Worm (Caenorhabditis elegans) whole organism, late embryonic: ENCODE results near the gene ace-4.

ENCODE experiments used
- F13H6.1 ChIP-seq: sonication (generic microtip); optimal IDR thresholded peaks from 2 replicates; lab custom pipeline; 2016; ENCODE audit warnings: missing genetic modification characterization, missing compliant biosample characterization
- K09A11.1 ChIP-seq: sonication (generic microtip); optimal IDR thresholded peaks from 2 replicates; lab custom pipeline; 2017; ENCODE audit warnings: antibody characterized with exemption, mild to moderate bottlenecking, missing genetic modification characterization, missing compliant biosample characterization; ENCODE audit not compliant: insufficient read depth
- ama-1 ChIP-seq: fragments of 150-350 bp; optimal IDR thresholded peaks from 2 replicates; lab custom pipeline; 2014
- ceh-14 ChIP-seq: sonication (generic microtip); optimal IDR thresholded peaks from 2 replicates; lab custom pipeline; 2016; ENCODE audit warnings: missing genotype, missing genetic modification characterization, missing compliant biosample characterization
- ceh-18 ChIP-seq: sonication (generic microtip); optimal IDR thresholded peaks from 2 replicates; lab custom pipeline; 2016; ENCODE audit warnings: missing genetic modification characterization, missing compliant biosample characterization
- ceh-2 ChIP-seq: sonication (generic microtip); optimal IDR thresholded peaks from 2 replicates; lab custom pipeline; 2016; ENCODE audit warnings: missing genotype, missing genetic modification characterization, missing compliant biosample characterization
- ceh-22 ChIP-seq: sonication (generic microtip); optimal IDR thresholded peaks from 2 replicates; lab custom pipeline; 2017; ENCODE audit warnings: missing biosample characterization, missing genetic modification characterization
- ceh-30 ChIP-seq: fragments of 150-350 bp; optimal IDR thresholded peaks from 2 replicates; lab custom pipeline; 2014; ENCODE audit warnings: missing biosample characterization, missing genetic modification characterization
- ceh-31 ChIP-seq: sonication (generic microtip); optimal IDR thresholded peaks from 2 replicates; lab custom pipeline; 2016; ENCODE audit warnings: missing genetic modification characterization, missing compliant biosample characterization
- ceh-34 ChIP-seq: sonication (generic microtip); optimal IDR thresholded peaks from 2 replicates; lab custom pipeline; 2016; ENCODE audit warnings: mild to moderate bottlenecking, missing genetic modification characterization, missing compliant biosample characterization
- ceh-45 ChIP-seq: fragments of 200-800 bp; sonication (Bioruptor generic); IDR thresholded peaks from 2 replicates; pipeline ENCODE4 v1.3.6; 2022; ENCODE audit warnings: missing genetic modification reagents, missing genetic modification characterization, missing compliant biosample characterization
- ceh-48 ChIP-seq: sonication (generic microtip); optimal IDR thresholded peaks from 2 replicates; lab custom pipeline; 2016; ENCODE audit warnings: missing genetic modification characterization, inconsistent platforms, missing compliant biosample characterization
- ceh-6 ChIP-seq: fragments of 200-800 bp; sonication (Bioruptor generic); optimal IDR thresholded peaks from 2 replicates; lab custom pipeline; 2018; ENCODE audit warnings: mild to moderate bottlenecking, missing genetic modification characterization, missing compliant biosample characterization
- ceh-9 ChIP-seq: sonication (generic microtip); optimal IDR thresholded peaks from 2 replicates; lab custom pipeline; 2016; ENCODE audit warnings: mild to moderate bottlenecking, missing genetic modification characterization, inconsistent platforms, missing compliant biosample characterization
- ets-4 ChIP-seq: sonication (generic microtip); optimal IDR thresholded peaks from 2 replicates; lab custom pipeline; 2016; ENCODE audit warnings: missing genetic modification characterization, missing compliant biosample characterization
- fax-1 ChIP-seq: sonication (generic microtip); optimal IDR thresholded peaks from 2 replicates; lab custom pipeline; 2016; ENCODE audit warnings: missing genotype, missing genetic modification characterization, missing compliant biosample characterization
- gmeb-2 ChIP-seq: sonication (generic microtip); optimal IDR thresholded peaks from 2 replicates; lab custom pipeline; 2016; ENCODE audit warnings: missing genetic modification characterization, inconsistent platforms, missing compliant biosample characterization
- hlh-13 ChIP-seq: fragments of 200-800 bp; sonication (Bioruptor generic); optimal IDR thresholded peaks from 2 replicates; lab custom pipeline; 2018; ENCODE audit warnings: mild to moderate bottlenecking, missing genetic modification characterization, missing compliant biosample characterization
- hlh-15 ChIP-seq: sonication (generic microtip); optimal IDR thresholded peaks from 2 replicates; lab custom pipeline; 2016; ENCODE audit warnings: missing genetic modification characterization, missing compliant biosample characterization
- hlh-30 ChIP-seq: sonication (generic microtip); optimal IDR thresholded peaks from 2 replicates; lab custom pipeline; 2017; ENCODE audit warnings: antibody characterized with exemption, missing genetic modification characterization, missing compliant biosample characterization; ENCODE audit not compliant: insufficient read depth
- hlh-6 ChIP-seq: sonication (generic microtip); optimal IDR thresholded peaks from 2 replicates; lab custom pipeline; 2016; ENCODE audit warnings: missing genotype, missing genetic modification characterization, missing compliant biosample characterization
- lin-11 ChIP-seq: fragments of 200-800 bp; sonication (Bioruptor generic); optimal IDR thresholded peaks from 2 replicates; lab custom pipeline; 2018; ENCODE audit warnings: mild to moderate bottlenecking, missing genetic modification characterization, missing compliant biosample characterization
- mec-3 ChIP-seq: sonication (generic microtip); optimal IDR thresholded peaks from 2 replicates; lab custom pipeline; 2016; ENCODE audit warnings: borderline replicate concordance, missing genetic modification characterization, missing compliant biosample characterization
- nfya-1 ChIP-seq: sonication (generic microtip); optimal IDR thresholded peaks from 2 replicates; lab custom pipeline; 2017; ENCODE audit warnings: missing genetic modification characterization, mild to moderate bottlenecking, missing compliant biosample characterization, antibody characterized with exemption, moderate library complexity
- nhr-11 ChIP-seq: fragments of 150-350 bp; optimal IDR thresholded peaks from 2 replicates; lab custom pipeline; 2014; ENCODE audit warnings: missing biosample characterization, missing genetic modification characterization
- npax-4 ChIP-seq: sonication (generic microtip); optimal IDR thresholded peaks from 2 replicates; lab custom pipeline; 2016; ENCODE audit warnings: missing genetic modification characterization, missing compliant biosample characterization
- odd-2 ChIP-seq: sonication (generic microtip); optimal IDR thresholded peaks from 2 replicates; lab custom pipeline; 2017; ENCODE audit warnings: antibody characterized with exemption, mild to moderate bottlenecking, missing genetic modification characterization, missing compliant biosample characterization
- pag-3 ChIP-seq: sonication (generic microtip); optimal IDR thresholded peaks from 2 replicates; lab custom pipeline; 2016; ENCODE audit warnings: missing compliant biosample characterization, missing genetic modification characterization, borderline replicate concordance
- pat-9 ChIP-seq: fragments of 200-800 bp; sonication (Bioruptor generic); optimal IDR thresholded peaks from 2 replicates; lab custom pipeline; 2018; ENCODE audit warnings: mild to moderate bottlenecking, missing genetic modification characterization, moderate library complexity, missing compliant biosample characterization
- pax-1 ChIP-seq: fragments of 150-350 bp; optimal IDR thresholded peaks from 2 replicates; lab custom pipeline; 2014; ENCODE audit warnings: missing biosample characterization, missing genetic modification characterization
- pha-2 ChIP-seq: sonication (generic microtip); optimal IDR thresholded peaks from 2 replicates; lab custom pipeline; 2017; ENCODE audit warnings: mild to moderate bottlenecking, missing genetic modification characterization, missing compliant biosample characterization
- pha-4 ChIP-seq: fragments of 150-350 bp; optimal IDR thresholded peaks from 2 replicates; lab custom pipeline; 2018; ENCODE audit warnings: missing biosample characterization, missing genetic modification reagents, missing genetic modification characterization
- ref-2 ChIP-seq: sonication (generic microtip); optimal IDR thresholded peaks from 2 replicates; lab custom pipeline; 2016; ENCODE audit warnings: missing genetic modification characterization, missing compliant biosample characterization
- rnt-1 ChIP-seq: sonication (generic microtip); optimal IDR thresholded peaks from 2 replicates; lab custom pipeline; 2016; ENCODE audit warnings: missing genetic modification characterization, missing compliant biosample characterization
- sdc-2 ChIP-seq: sonication (generic microtip); optimal IDR thresholded peaks from 2 replicates; lab custom pipeline; 2016; ENCODE audit warnings: missing genotype, missing genetic modification characterization, missing compliant biosample characterization
- sox-2 ChIP-seq: fragments of 200-800 bp; sonication (Bioruptor generic); IDR thresholded peaks from 2 replicates; pipeline ENCODE4 v1.3.6; 2022; ENCODE audit warnings: missing genetic modification reagents, missing genetic modification characterization, missing compliant biosample characterization
- sox-4 ChIP-seq: sonication (generic microtip); optimal IDR thresholded peaks from 2 replicates; lab custom pipeline; 2017; ENCODE audit warnings: mild to moderate bottlenecking, missing genetic modification characterization, inconsistent platforms, missing compliant biosample characterization
- syd-9 ChIP-seq: sonication (generic microtip); optimal IDR thresholded peaks from 2 replicates; lab custom pipeline; 2016; ENCODE audit warnings: mild to moderate bottlenecking, missing genetic modification characterization, moderate library complexity, missing compliant biosample characterization
- tbx-2 ChIP-seq: sonication (generic microtip); optimal IDR thresholded peaks from 2 replicates; lab custom pipeline; 2016; ENCODE audit warnings: missing genetic modification characterization, missing compliant biosample characterization
- unc-55 ChIP-seq: sonication (generic microtip); optimal IDR thresholded peaks from 2 replicates; lab custom pipeline; 2017; ENCODE audit warnings: missing biosample characterization, missing genetic modification reagents, missing genetic modification characterization
- unc-86 ChIP-seq: sonication (generic microtip); optimal IDR thresholded peaks from 2 replicates; lab custom pipeline; 2016; ENCODE audit warnings: missing genetic modification characterization, missing compliant biosample characterization
- zip-5 ChIP-seq: sonication (generic microtip); optimal IDR thresholded peaks from 2 replicates; lab custom pipeline; 2016; ENCODE audit warnings: missing genetic modification characterization, missing compliant biosample characterization

ace-4 gene

ce11 chrII:14154357-14154756 is 43.5 kb upstream of the ace-4 start, which contains the start of gene Y48B6A.1 (continued):
- TF ChIP-seq gmeb-2 (tag; lab: Kevin White, UChicago): no peak
- TF ChIP-seq mec-3 (tag; lab: Kevin White, UChicago): peak; percentile 79
- TF ChIP-seq ceh-22 (tag; lab: Kevin White, UChicago): no peak
- no peak for TF ChIP-seq hlh-6
- TF ChIP-seq fax-1 (tag; lab: Kevin White, UChicago): peak; percentile 56
- 0 out of 2 replicates have a peak, but pooled peaks have one; percentile 18 for TF ChIP-seq sox-2
- peak; percentile 16 for TF ChIP-seq pha-2 (tag; lab: Kevin White, UChicago)
- no peak for TF ChIP-seq npax-4 (tag; lab: Kevin White, UChicago)
- TF ChIP-seq ceh-9 (tag; lab: Kevin White, UChicago): no peak
- no peak for TF ChIP-seq sox-4 (tag; lab: Kevin White, UChicago)
- no peak for TF ChIP-seq pat-9
- TF ChIP-seq pax-1 (tag; lab: Kevin White, UChicago): peak; percentile 84
- peak; percentile 32 for TF ChIP-seq K09A11.1 (tag; lab: Kevin White, UChicago)
- peak; percentile 74 for TF ChIP-seq pag-3 (tag; lab: Kevin White, UChicago)
- TF ChIP-seq nhr-11 (tag; lab: Kevin White, UChicago): no peak
- peak; percentile 88 for TF ChIP-seq rnt-1 (tag; lab: Kevin White, UChicago)
- TF ChIP-seq hlh-15 (tag; lab: Kevin White, UChicago): no peak
- TF ChIP-seq ref-2: peak; percentile 92
- TF ChIP-seq ceh-2: peak; percentile 89
- TF ChIP-seq nfya-1 (tag; lab: Kevin White, UChicago): peak; percentile 94
- peak; percentile 82 for TF ChIP-seq ceh-14 (tag; lab: Kevin White, UChicago)
- peak; percentile 97 for TF ChIP-seq ets-4 (tag; lab: Kevin White, UChicago)
- TF ChIP-seq syd-9 (tag; lab: Kevin White, UChicago): no peak
- no peak for TF ChIP-seq ceh-6
- no peak for TF ChIP-seq odd-2 (tag; lab: Kevin White, UChicago)
- TF ChIP-seq hlh-30 (tag; lab: Kevin White, UChicago): peak; percentile 44
- TF ChIP-seq ceh-34 (tag; lab: Kevin White, UChicago): peak; percentile 83
- peak; percentile 75 for TF ChIP-seq ceh-18
- TF ChIP-seq unc-86 (tag; lab: Kevin White, UChicago): peak; percentile 56
- peak; percentile 71 for TF ChIP-seq zip-5 (tag; lab: Kevin White, UChicago)
- no peak for TF ChIP-seq pha-4 (tag; lab: Kevin White, UChicago)
- peak; percentile 67 for TF ChIP-seq F13H6.1
- peak; percentile 70 for TF ChIP-seq unc-55 (GFP tag; lab: Kevin White, UChicago)
- TF ChIP-seq ceh-31 (tag; lab: Kevin White, UChicago): peak; percentile 98
- TF ChIP-seq ama-1 (lab: Kevin White, UChicago): no peak
- TF ChIP-seq tbx-2 (tag; lab: Kevin White, UChicago): peak; percentile 92
- TF ChIP-seq ceh-48 (tag; lab: Kevin White, UChicago): peak; percentile 47
- TF ChIP-seq ceh-45 (GFP tag; lab: Robert Waterston, UW): no peak
- TF ChIP-seq sdc-2: peak; percentile 29
- TF ChIP-seq lin-11 (tag; lab: Kevin White, UChicago): no peak

ce11 chrII:14155259-14156023 is 42.4 kb upstream of the ace-4 start, which contains the start of the genes rpl-43 and xrn-2:
Gene rpl-43 (plus strand): TSS chrII:14155294.
Gene xrn-2 (plus strand): TSS chrII:14155768.
- TF ChIP-seq hlh-30 (tag; lab: Kevin White, UChicago) (no peak), ama-1 (lab: Kevin White, UChicago) (peak; percentile 34), ceh-30 (tag; lab: Kevin White, UChicago) (no peak), hlh-13 (GFP tag; lab: Kevin White, UChicago) (no peak)
